Fruit fly (Drosophila melanogaster): ENCODE data around the gene rtp.

The rtp gene

dm6 chr3R:5215334-5216307, 21.5 kb downstream of the rtp start (continued):
- TF ChIP-seq CG32767 (GFP tag; IDR thresholded peaks at IDR 0.05) (peak; percentile 90), CG31388 (GFP tag; optimal IDR thresholded peaks at IDR 0.05) (peak; percentile 96), pzg (GFP tag; optimal IDR thresholded peaks at IDR 0.05) (no peak), CG4617 (GFP tag; optimal IDR thresholded peaks at IDR 0.05; ENCODE audit: borderline replicate concordance) (peak; percentile 96), CG1602 (GFP tag; optimal IDR thresholded peaks at IDR 0.05) (peak; percentile 98), gfzf (GFP tag; optimal IDR thresholded peaks at IDR 0.05) (peak; percentile 45), lbe (GFP tag; optimal IDR thresholded peaks at IDR 0.05) (peak; percentile 77), CG17829 (tag; optimal IDR thresholded peaks at IDR 0.05) (peak; percentile 92), CG43689 (GFP tag; IDR thresholded peaks at IDR 0.05) (peak; percentile 82), dpn (GFP tag; optimal IDR thresholded peaks at IDR 0.05) (peak; percentile 90 to 96), CG11504 (tag; optimal IDR thresholded peaks at IDR 0.05) (peak; percentile 87), dan (GFP tag; IDR thresholded peaks at IDR 0.05) (peak; percentile 41; the same call in 1 of the 2 replicates), CG6689 (GFP tag; IDR thresholded peaks at IDR 0.05) (peak; percentile 94), amos (GFP tag; IDR thresholded peaks at IDR 0.05; ENCODE audit: partially characterized antibody) (no peak), usp (GFP tag; optimal IDR thresholded peaks at IDR 0.05) (no peak), Asciz (GFP tag; optimal IDR thresholded peaks at IDR 0.05) (peak; percentile 100), croc (GFP tag; conservative IDR thresholded peaks at IDR 0.05) (peak; percentile 83), CG13624 (GFP tag; optimal IDR thresholded peaks at IDR 0.05) (peak; percentile 86), cad (GFP tag; optimal IDR thresholded peaks at IDR 0.05) (no peak), CG10565 (GFP tag; optimal IDR thresholded peaks at IDR 0.05) (peak; percentile 99), ci (GFP tag; IDR thresholded peaks at IDR 0.05) (peak; percentile 100), CrebB (tag; optimal IDR thresholded peaks at IDR 0.05) (peak; percentile 95), CG9932 (GFP tag; IDR thresholded peaks at IDR 0.05) (peak; percentile 55), Med (GFP tag) (peak; percentile 99), Max (GFP tag; optimal IDR thresholded peaks at IDR 0.05) (peak; percentile 98), otp (GFP tag; IDR thresholded peaks at IDR 0.05) (peak; percentile 100), CG12155 (GFP tag; optimal IDR thresholded peaks at IDR 0.05) (peak; percentile 79), CG14014 (GFP tag; IDR thresholded peaks at IDR 0.05) (peak; percentile 82; the same call in 1 of the 2 replicates), Dek (tag; optimal IDR thresholded peaks at IDR 0.05) (peak; percentile 74), CG5245 (GFP tag; optimal IDR thresholded peaks at IDR 0.05) (peak; percentile 98), CkIIα-i1 (GFP tag; IDR thresholded peaks at IDR 0.05) (no peak), Tbp (GFP tag; optimal IDR thresholded peaks at IDR 0.05) (no peak), Sin3A (optimal IDR thresholded peaks at IDR 0.05) (no peak), mam (GFP tag; optimal IDR thresholded peaks at IDR 0.05) (peak; percentile 82), CG18011 (GFP tag; optimal IDR thresholded peaks at IDR 0.05) (peak; percentile 76), ftz-f1 (GFP tag; optimal IDR thresholded peaks at IDR 0.05) (peak; percentile 81), Nf-YB (GFP tag; optimal IDR thresholded peaks at IDR 0.05) (peak; percentile 87), vvl (GFP tag; IDR thresholded peaks at IDR 0.05) (peak; percentile 97), HLH3B (GFP tag; IDR thresholded peaks at IDR 0.05) (peak; percentile 97), gem (tag; optimal IDR thresholded peaks at IDR 0.05) (peak; percentile 96), cas (GFP tag; IDR thresholded peaks at IDR 0.05) (no peak), Chrac-16 (GFP tag; optimal IDR thresholded peaks at IDR 0.05) (peak; percentile 85), CG16779 (GFP tag; IDR thresholded peaks at IDR 0.05) (peak; percentile 86), fd64A (GFP tag; optimal IDR thresholded peaks at IDR 0.05) (peak; percentile 100), tx (GFP tag; optimal IDR thresholded peaks at IDR 0.05) (peak; percentile 92), ranshi (GFP tag; IDR thresholded peaks at IDR 0.05) (peak; percentile 94), CG9817 (tag; optimal IDR thresholded peaks at IDR 0.05) (peak; percentile 67), CG32772 (GFP tag; IDR thresholded peaks at IDR 0.05) (peak; percentile 86), pfk (GFP tag; optimal IDR thresholded peaks at IDR 0.05) (peak; percentile 85)
